Worm (Caenorhabditis elegans) whole organism, L1 larva: ENCODE data around the gene T24C4.10.

Source experiments
- C04F5.9 ChIP-seq: sonication (generic microtip); optimal IDR thresholded peaks from 2 replicates; lab custom pipeline; 2016; ENCODE audit warnings: missing genetic modification characterization, missing compliant biosample characterization
- C16A3.4 ChIP-seq: fragments of 150-350 bp; optimal IDR thresholded peaks from 2 replicates; lab custom pipeline; 2014; ENCODE audit warnings: missing biosample characterization, missing genetic modification characterization
- C34B4.2 ChIP-seq: sonication (generic microtip); optimal IDR thresholded peaks from 2 replicates; lab custom pipeline; 2017; ENCODE audit warnings: mild to moderate bottlenecking, missing genetic modification characterization, missing compliant biosample characterization
- F16B12.6 ChIP-seq: fragments of 150-350 bp; optimal IDR thresholded peaks from 2 replicates; lab custom pipeline; 2014; ENCODE audit warnings: missing biosample characterization, missing genetic modification characterization
- Y116A8C.19 ChIP-seq: sonication (generic microtip); optimal IDR thresholded peaks from 2 replicates; lab custom pipeline; 2016; ENCODE audit warnings: missing compliant biosample characterization, missing genetic modification characterization, borderline replicate concordance
- aha-1 ChIP-seq: fragments of 150-350 bp; optimal IDR thresholded peaks from 2 replicates; lab custom pipeline; 2014; ENCODE audit warnings: missing biosample characterization, missing genetic modification characterization
- aly-2 ChIP-seq: fragments of 150-350 bp; optimal IDR thresholded peaks from 2 replicates; lab custom pipeline; 2014; ENCODE audit warnings: missing biosample characterization, missing genetic modification characterization
- blmp-1 ChIP-seq: fragments of 150-350 bp; optimal IDR thresholded peaks from 2 replicates; lab custom pipeline; 2014; ENCODE audit warnings: missing biosample characterization, missing genetic modification characterization
- ceh-63 ChIP-seq: fragments of 200-800 bp; sonication (Bioruptor generic); optimal IDR thresholded peaks from 2 replicates; lab custom pipeline; 2018; ENCODE audit warnings: mild to moderate bottlenecking, missing genetic modification characterization, missing compliant biosample characterization
- ceh-8 ChIP-seq: fragments of 200-800 bp; sonication (Bioruptor generic); optimal IDR thresholded peaks from 2 replicates; lab custom pipeline; 2018; ENCODE audit warnings: mild to moderate bottlenecking, missing genetic modification characterization, moderate library complexity, missing compliant biosample characterization
- ceh-88 ChIP-seq: fragments of 200-800 bp; sonication (Bioruptor generic); IDR thresholded peaks from 2 replicates; pipeline ENCODE4 v1.3.6; 2022; ENCODE audit warnings: missing genetic modification characterization, missing compliant biosample characterization
- ces-1 ChIP-seq: fragments of 150-350 bp; optimal IDR thresholded peaks from 2 replicates; lab custom pipeline; 2014; ENCODE audit warnings: missing biosample characterization, missing genetic modification reagents, missing genetic modification characterization
- efl-1 ChIP-seq, 4 experiments: fragments of 150-350 bp; optimal IDR thresholded peaks in 3 of 4; peaks in 1 of 4; 1 replicate in 1 of 4; 2 replicates in 3 of 4; lab custom pipeline; 2014; ENCODE audit warnings: missing biosample characterization in 2 of 4, missing genetic modification characterization in 2 of 4, missing genetic modification reagents in 2 of 4
- efl-3 ChIP-seq: fragments of 200-800 bp; sonication (Bioruptor generic); optimal IDR thresholded peaks from 2 replicates; lab custom pipeline; 2018; ENCODE audit warnings: mild to moderate bottlenecking, missing genetic modification characterization, missing compliant biosample characterization
- egl-13 ChIP-seq: sonication (generic microtip); optimal IDR thresholded peaks from 2 replicates; lab custom pipeline; 2016; ENCODE audit warnings: missing genotype, missing genetic modification reagents, missing genetic modification characterization, missing compliant biosample characterization
- elt-3 ChIP-seq, 6 experiments: fragments of 150-350 bp in 1 of 6; sonication (generic microtip); optimal IDR thresholded peaks; 2 replicates each; lab custom pipeline; 2017 to 2018; ENCODE audit warnings: missing biosample characterization in 6 of 6, missing genetic modification characterization in 6 of 6, inconsistent platforms in 1 of 6
- ets-5 ChIP-seq: fragments of 200-800 bp; sonication (Bioruptor generic); IDR thresholded peaks from 2 replicates; pipeline ENCODE4 v1.3.6; 2022; ENCODE audit warnings: missing genetic modification characterization, missing compliant biosample characterization
- fkh-4 ChIP-seq: sonication (generic microtip); optimal IDR thresholded peaks from 2 replicates; lab custom pipeline; 2016; ENCODE audit warnings: missing compliant biosample characterization, missing genetic modification characterization, borderline replicate concordance
- fos-1 ChIP-seq: fragments of 150-350 bp; optimal IDR thresholded peaks from 2 replicates; lab custom pipeline; 2014; ENCODE audit warnings: missing biosample characterization, missing genetic modification characterization
- hlh-17 ChIP-seq: fragments of 200-800 bp; sonication (Bioruptor generic); optimal IDR thresholded peaks from 2 replicates; lab custom pipeline; 2018; ENCODE audit warnings: missing genetic modification characterization, mild to moderate bottlenecking, missing compliant biosample characterization, moderate library complexity, borderline replicate concordance
- hlh-4 ChIP-seq: sonication (generic microtip); optimal IDR thresholded peaks from 2 replicates; lab custom pipeline; 2016; ENCODE audit warnings: mild to moderate bottlenecking, missing genetic modification characterization, missing compliant biosample characterization
- hpl-2 ChIP-seq: fragments of 150-350 bp; optimal IDR thresholded peaks from 2 replicates; lab custom pipeline; 2014; ENCODE audit warnings: missing biosample characterization, missing genetic modification reagents, missing genetic modification characterization
- isw-1 ChIP-seq: fragments of 200-800 bp; sonication (Bioruptor generic); IDR thresholded peaks from 2 replicates; pipeline ENCODE4 v1.3.6; 2022; ENCODE audit warnings: missing genetic modification characterization, missing compliant biosample characterization
- jun-1 ChIP-seq: fragments of 150-350 bp; optimal IDR thresholded peaks from 2 replicates; lab custom pipeline; 2014; ENCODE audit warnings: missing biosample characterization, missing genetic modification reagents, missing genetic modification characterization
- lin-15B ChIP-seq: fragments of 150-350 bp; sonication (generic microtip); optimal IDR thresholded peaks from 3 replicates; lab custom pipeline; 2014; ENCODE audit warnings: missing biosample characterization, missing genetic modification characterization
- lin-35 ChIP-seq, 2 experiments: fragments of 150-350 bp; optimal IDR thresholded peaks; 2 replicates each; lab custom pipeline; 2014; ENCODE audit warnings: missing biosample characterization in 2 of 2, missing genetic modification characterization in 2 of 2, missing genetic modification reagents in 2 of 2
- lin-39 ChIP-seq: fragments of 150-350 bp; optimal IDR thresholded peaks from 2 replicates; lab custom pipeline; 2014; ENCODE audit warnings: missing biosample characterization, missing genetic modification reagents, missing genetic modification characterization
- lsy-2 ChIP-seq, 2 experiments: fragments of 150-350 bp; optimal IDR thresholded peaks; 2 replicates each; lab custom pipeline; 2014; ENCODE audit warnings: missing biosample characterization in 2 of 2, missing genetic modification characterization in 2 of 2
- mab-9 ChIP-seq: fragments of 200-800 bp; sonication (Bioruptor generic); IDR thresholded peaks from 2 replicates; pipeline ENCODE4 v1.3.6; 2022; ENCODE audit warnings: missing genetic modification reagents, missing genetic modification characterization, missing compliant biosample characterization
- mef-2 ChIP-seq: fragments of 150-350 bp; optimal IDR thresholded peaks from 2 replicates; lab custom pipeline; 2014; ENCODE audit warnings: missing biosample characterization, missing genetic modification characterization
- nhr-12 ChIP-seq: sonication (generic microtip); optimal IDR thresholded peaks from 2 replicates; lab custom pipeline; 2017; ENCODE audit warnings: missing biosample characterization, missing genetic modification characterization
- nhr-20 ChIP-seq: sonication (generic microtip); optimal IDR thresholded peaks from 2 replicates; lab custom pipeline; 2016; ENCODE audit warnings: mild to moderate bottlenecking, missing genetic modification characterization, missing compliant biosample characterization
- nhr-28 ChIP-seq: fragments of 150-350 bp; optimal IDR thresholded peaks from 2 replicates; lab custom pipeline; 2014; ENCODE audit warnings: missing biosample characterization, missing genetic modification characterization
- nhr-47 ChIP-seq: sonication (generic microtip); optimal IDR thresholded peaks from 2 replicates; lab custom pipeline; 2016; ENCODE audit warnings: mild to moderate bottlenecking, missing genetic modification characterization, moderate library complexity, missing compliant biosample characterization
- nhr-76 ChIP-seq: sonication (generic microtip); optimal IDR thresholded peaks from 2 replicates; lab custom pipeline; 2017; ENCODE audit warnings: missing biosample characterization, missing genetic modification characterization
- nhr-77 ChIP-seq: fragments of 150-350 bp; optimal IDR thresholded peaks from 2 replicates; lab custom pipeline; 2014; ENCODE audit warnings: missing biosample characterization, missing genetic modification characterization
- nhr-84 ChIP-seq: sonication (generic microtip); optimal IDR thresholded peaks from 2 replicates; lab custom pipeline; 2017; ENCODE audit warnings: missing biosample characterization, missing genetic modification characterization
- nhr-85 ChIP-seq: sonication (generic microtip); peaks from one replicate; lab custom pipeline; 2016; ENCODE audit warnings: missing genetic modification characterization, inconsistent platforms, missing compliant biosample characterization
- pax-3 ChIP-seq: fragments of 200-800 bp; sonication (Bioruptor generic); optimal IDR thresholded peaks from 2 replicates; lab custom pipeline; 2018; ENCODE audit warnings: mild to moderate bottlenecking, missing genetic modification characterization, moderate library complexity, missing compliant biosample characterization
- pqm-1 ChIP-seq: sonication (generic microtip); optimal IDR thresholded peaks from 3 replicates; lab custom pipeline; 2017; ENCODE audit warnings: missing biosample characterization, missing genetic modification characterization
- rnt-1 ChIP-seq: sonication (generic microtip); optimal IDR thresholded peaks from 2 replicates; lab custom pipeline; 2016; ENCODE audit warnings: mild to moderate bottlenecking, missing genetic modification characterization, moderate library complexity, missing compliant biosample characterization
- snpc-4 ChIP-seq: fragments of 150-350 bp; optimal IDR thresholded peaks from 2 replicates; lab custom pipeline; 2014; ENCODE audit warnings: missing biosample characterization, missing genetic modification characterization
- snu-23 ChIP-seq: sonication (generic microtip); optimal IDR thresholded peaks from 2 replicates; lab custom pipeline; 2016; ENCODE audit warnings: missing genetic modification characterization, missing compliant biosample characterization
- unc-62 ChIP-seq: fragments of 150-350 bp; optimal IDR thresholded peaks from 2 replicates; lab custom pipeline; 2014; ENCODE audit warnings: missing biosample characterization, missing genetic modification reagents, missing genetic modification characterization
- unc-86 ChIP-seq: sonication (generic microtip); optimal IDR thresholded peaks from 2 replicates; lab custom pipeline; 2016; ENCODE audit warnings: missing genetic modification characterization, missing compliant biosample characterization
- unc-98 ChIP-seq: fragments of 200-800 bp; sonication (Bioruptor generic); IDR thresholded peaks from 2 replicates; pipeline ENCODE4 v1.3.6; 2022; ENCODE audit warnings: missing genetic modification characterization, missing compliant biosample characterization

Gene T24C4.10

DNA sequence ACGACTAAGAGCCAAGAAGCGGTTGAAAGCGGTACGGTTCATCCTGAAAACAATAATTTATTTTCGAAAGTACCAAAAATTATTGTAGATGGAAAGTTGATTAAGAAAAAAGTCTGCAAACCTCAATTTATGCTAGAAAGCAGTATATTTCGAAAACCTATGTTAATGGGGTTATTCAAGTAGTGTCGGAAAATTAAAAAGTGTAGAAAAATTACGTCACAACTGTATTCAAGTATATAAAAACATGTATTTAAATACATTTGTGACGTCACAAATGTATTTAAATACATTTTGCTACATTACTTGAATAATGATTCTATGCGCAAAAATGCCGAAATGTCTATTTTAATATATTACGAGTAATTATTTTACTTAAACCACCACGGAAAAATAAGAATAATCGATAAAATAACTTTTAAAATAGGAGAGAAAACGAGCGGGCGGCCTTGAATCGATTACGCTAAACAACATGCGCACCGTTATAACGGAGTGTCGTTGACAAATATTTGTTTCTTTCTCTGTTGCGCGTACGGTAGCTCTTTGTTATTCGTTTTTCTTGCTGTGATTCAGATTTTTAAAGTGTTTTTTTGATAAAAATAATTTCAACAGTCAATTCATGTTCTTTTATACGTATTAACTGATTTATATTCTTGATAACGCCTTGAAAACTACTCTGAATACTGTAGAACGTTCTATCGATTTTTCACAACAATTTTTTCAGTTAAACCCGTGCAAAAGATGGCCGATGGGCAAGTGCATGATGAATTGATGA, 19.7 kb upstream of the T24C4.10 start, which contains the start of the genes F23H11.5 and bra-2 (continued):
- no peak for TF ChIP-seq unc-62 (GFP tag; lab: Kevin White, UChicago)
- TF ChIP-seq egl-13 (tag; lab: Kevin White, UChicago): no peak
- no peak for TF ChIP-seq snpc-4 (tag; lab: Kevin White, UChicago)
- TF ChIP-seq lsy-2 (tag; optimal IDR thresholded peaks at IDR 0.05; lab: Kevin White, UChicago): peak; percentile 50 to 82
- TF ChIP-seq ceh-88 (GFP tag; lab: Robert Waterston, UW): no peak
- TF ChIP-seq ceh-8: no peak
- no peak for TF ChIP-seq mab-9 (GFP tag; lab: Robert Waterston, UW)
- peak; percentile 48 for TF ChIP-seq C16A3.4 (tag; lab: Kevin White, UChicago)
- TF ChIP-seq ets-5: no peak
- no peak for TF ChIP-seq Y116A8C.19 (tag; lab: Kevin White, UChicago)
- TF ChIP-seq unc-98 (GFP tag; lab: Robert Waterston, UW): no peak
- no peak for TF ChIP-seq hpl-2 (GFP tag; lab: Kevin White, UChicago)
- TF ChIP-seq nhr-12 (tag; lab: Kevin White, UChicago): no peak
- peak; percentile 1 for TF ChIP-seq nhr-20 (tag; lab: Kevin White, UChicago)
- peak; percentile 24 to 35 for TF ChIP-seq efl-1 (optimal IDR thresholded peaks at IDR 0.05; lab: Kevin White, UChicago)
- peak; percentile 32 to 79 for TF ChIP-seq efl-1 (GFP tag; optimal IDR thresholded peaks at IDR 0.05 in 1 of 2; lab: Kevin White, UChicago)
- TF ChIP-seq, all 84 proteins: peak for 16

DNA sequence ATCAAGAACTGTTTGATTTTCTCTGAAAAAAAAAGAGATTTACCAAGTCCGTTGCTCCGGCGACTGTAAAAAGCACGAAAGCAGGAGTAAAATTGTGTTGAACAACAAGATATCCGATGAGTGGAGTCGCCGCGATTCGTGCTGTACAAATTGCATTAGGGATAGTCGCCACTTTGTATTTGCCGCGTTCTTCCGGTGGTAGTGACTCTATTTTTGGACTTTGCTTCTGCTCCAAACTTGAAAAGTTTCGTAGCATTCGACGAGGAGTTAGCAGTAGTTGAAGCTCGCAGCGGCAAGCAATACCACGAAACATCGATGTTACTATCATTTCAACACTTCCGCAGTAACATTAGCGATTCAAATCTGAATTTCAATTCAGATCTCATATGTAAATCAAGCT, 18.5 kb upstream of the T24C4.10 start, which contains the start of gene crls-1:
TSS of gene crls-1 (minus strand) at position 363 of the 400 bp plus-strand sequence.
- TF ChIP-seq rnt-1 (peak; percentile 7), nhr-85 (tag; lab: Kevin White, UChicago) (peak; percentile 14), pax-3 (tag; lab: Kevin White, UChicago) (no peak), nhr-47 (peak; percentile 3), egl-13 (tag; lab: Kevin White, UChicago) (no peak), lsy-2 (tag; optimal IDR thresholded peaks at IDR 0.05; lab: Kevin White, UChicago) (peak in 1 of 2 experiments; percentile 4)

DNA sequence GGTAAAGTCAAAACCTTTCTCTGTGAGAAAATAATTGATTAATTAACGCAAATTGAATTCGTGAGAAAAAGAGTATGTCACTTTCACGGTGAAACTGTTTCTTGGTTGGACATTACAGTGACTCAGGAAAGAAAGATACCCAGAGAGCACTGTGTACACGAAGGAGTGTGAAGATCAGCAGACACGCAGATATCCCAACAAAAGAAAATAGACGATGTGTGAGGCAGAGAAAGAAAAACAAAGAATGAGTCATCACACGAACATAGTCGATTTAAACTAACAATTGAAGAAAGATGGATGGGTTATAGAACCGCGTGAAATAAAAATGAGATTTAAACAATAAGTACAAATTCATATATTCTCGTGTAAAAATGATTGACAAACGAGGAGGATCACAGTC, 16.9 kb upstream of the T24C4.10 start:
- TF ChIP-seq ceh-63 (GFP tag; lab: Kevin White, UChicago): no peak
- no peak for TF ChIP-seq lin-15B (tag; lab: Kevin White, UChicago)
- TF ChIP-seq lin-35 (GFP tag; optimal IDR thresholded peaks at IDR 0.05; lab: Kevin White, UChicago): no peak
- no peak for TF ChIP-seq C34B4.2
- no peak for TF ChIP-seq nhr-12 (tag; lab: Kevin White, UChicago)
- no peak for TF ChIP-seq nhr-84 (tag; lab: Kevin White, UChicago)
- TF ChIP-seq lin-39 (tag; lab: Kevin White, UChicago): no peak
- peak; percentile 94 for TF ChIP-seq fos-1 (tag; lab: Kevin White, UChicago)
- no peak for TF ChIP-seq rnt-1
- TF ChIP-seq efl-1 (optimal IDR thresholded peaks at IDR 0.05; lab: Kevin White, UChicago): peak; percentile 6 to 49
- peak in 1 of 2 experiments; percentile 7 for TF ChIP-seq efl-1 (GFP tag; optimal IDR thresholded peaks at IDR 0.05 in 1 of 2; lab: Kevin White, UChicago)
- no peak for TF ChIP-seq aly-2
- peak; percentile 71 for TF ChIP-seq jun-1 (tag; lab: Kevin White, UChicago)
- no peak for TF ChIP-seq aha-1 (tag; lab: Kevin White, UChicago)
- no peak for TF ChIP-seq snpc-4 (tag; lab: Kevin White, UChicago)
- no peak for TF ChIP-seq C04F5.9 (tag; lab: Kevin White, UChicago)
- TF ChIP-seq F16B12.6 (tag; lab: Kevin White, UChicago): no peak
- peak; percentile 5 for TF ChIP-seq snu-23 (GFP tag; lab: Kevin White, UChicago)
- TF ChIP-seq pqm-1: no peak
- no peak for TF ChIP-seq ces-1
- TF ChIP-seq efl-3 (GFP tag; lab: Kevin White, UChicago): no peak
- TF ChIP-seq mef-2 (tag; lab: Kevin White, UChicago): no peak
- TF ChIP-seq unc-86: no peak
- peak in 1 of 2 experiments; percentile 45 for TF ChIP-seq lsy-2 (tag; optimal IDR thresholded peaks at IDR 0.05; lab: Kevin White, UChicago)
- TF ChIP-seq nhr-77: no peak
- no peak for TF ChIP-seq nhr-47
- no peak for TF ChIP-seq nhr-76 (tag; lab: Kevin White, UChicago)
- TF ChIP-seq isw-1 (GFP tag; lab: Robert Waterston, UW): no peak
- TF ChIP-seq nhr-28 (tag; lab: Kevin White, UChicago): no peak
- peak; percentile 61 for TF ChIP-seq blmp-1 (tag; lab: Kevin White, UChicago)
- no peak for TF ChIP-seq hlh-17 (GFP tag; lab: Kevin White, UChicago)
- TF ChIP-seq fkh-4: no peak
- no peak for TF ChIP-seq ets-5
- TF ChIP-seq hlh-4 (tag; lab: Kevin White, UChicago): no peak
- no peak for TF ChIP-seq elt-3 (tag; optimal IDR thresholded peaks at IDR 0.05; lab: Kevin White, UChicago)
